Worm (Caenorhabditis elegans) whole organism, mixed stage, embryonic: ENCODE data around the gene C16D9.6.

Experiments used
- M03D4.4 ChIP-seq: sonication (generic microtip); optimal IDR thresholded peaks from 2 replicates; lab custom pipeline; 2017; ENCODE audit warnings: mild to moderate bottlenecking, missing genetic modification characterization, missing compliant biosample characterization
- bed-3 ChIP-seq: fragments of 200-800 bp; sonication (Bioruptor generic); optimal IDR thresholded peaks from 3 replicates; lab custom pipeline; 2018; ENCODE audit warnings: mild to moderate bottlenecking, missing genetic modification characterization, moderate library complexity, missing compliant biosample characterization
- blmp-1 ChIP-seq: fragments of 150-350 bp; optimal IDR thresholded peaks from 2 replicates; lab custom pipeline; 2014; ENCODE audit warnings: missing biosample characterization, missing genetic modification characterization
- ceh-39 ChIP-seq: fragments of 150-350 bp; optimal IDR thresholded peaks from 2 replicates; lab custom pipeline; 2014; ENCODE audit warnings: missing biosample characterization, missing genetic modification characterization
- ceh-43 ChIP-seq: fragments of 200-800 bp; sonication (Bioruptor generic); optimal IDR thresholded peaks from 2 replicates; lab custom pipeline; 2018; ENCODE audit warnings: mild to moderate bottlenecking, missing genetic modification characterization, moderate library complexity, missing compliant biosample characterization
- ceh-83 ChIP-seq: fragments of 200-800 bp; sonication (Bioruptor generic); optimal IDR thresholded peaks from 2 replicates; lab custom pipeline; 2018; ENCODE audit warnings: mild to moderate bottlenecking, missing genetic modification characterization, missing compliant biosample characterization
- ces-1 ChIP-seq: fragments of 150-350 bp; optimal IDR thresholded peaks from 2 replicates; lab custom pipeline; 2014; ENCODE audit warnings: missing biosample characterization, missing genetic modification reagents, missing genetic modification characterization
- cnd-1 ChIP-seq: fragments of 200-800 bp; sonication (Bioruptor generic); optimal IDR thresholded peaks from 2 replicates; lab custom pipeline; 2018; ENCODE audit warnings: mild to moderate bottlenecking, missing genetic modification characterization, missing compliant biosample characterization
- drap-1 ChIP-seq: fragments of 200-800 bp; sonication (Bioruptor generic); optimal IDR thresholded peaks from 3 replicates; lab custom pipeline; 2018; ENCODE audit warnings: mild to moderate bottlenecking, missing genetic modification characterization, missing compliant biosample characterization
- elt-1 ChIP-seq: sonication (generic microtip); optimal IDR thresholded peaks from 2 replicates; lab custom pipeline; 2017; ENCODE audit warnings: missing genetic modification characterization, mild to moderate bottlenecking, missing compliant biosample characterization, antibody characterized with exemption, moderate library complexity, borderline replicate concordance; ENCODE audit not compliant: insufficient read depth
- elt-3 ChIP-seq: fragments of 150-350 bp; optimal IDR thresholded peaks from 2 replicates; lab custom pipeline; 2014; ENCODE audit warnings: missing biosample characterization, missing genetic modification characterization
- flh-1 ChIP-seq: fragments of 200-800 bp; sonication (Bioruptor generic); optimal IDR thresholded peaks from 2 replicates; lab custom pipeline; 2018; ENCODE audit warnings: mild to moderate bottlenecking, missing genetic modification characterization, moderate library complexity, missing compliant biosample characterization
- ham-2 ChIP-seq: fragments of 200-800 bp; sonication (Bioruptor generic); optimal IDR thresholded peaks from 2 replicates; lab custom pipeline; 2018; ENCODE audit warnings: mild to moderate bottlenecking, missing genetic modification characterization, missing compliant biosample characterization
- hlh-1 ChIP-seq: fragments of 150-350 bp; optimal IDR thresholded peaks from 2 replicates; lab custom pipeline; 2014; ENCODE audit warnings: missing biosample characterization, missing genetic modification reagents, missing genetic modification characterization
- lin-13 ChIP-seq: fragments of 150-350 bp; optimal IDR thresholded peaks from 2 replicates; lab custom pipeline; 2014; ENCODE audit warnings: missing biosample characterization, missing genetic modification characterization
- lin-32 ChIP-seq: fragments of 200-800 bp; sonication (Bioruptor generic); optimal IDR thresholded peaks from 2 replicates; lab custom pipeline; 2018; ENCODE audit warnings: mild to moderate bottlenecking, missing genetic modification characterization, missing compliant biosample characterization
- lsy-2 ChIP-seq: fragments of 150-350 bp; optimal IDR thresholded peaks from 2 replicates; lab custom pipeline; 2014; ENCODE audit warnings: missing biosample characterization, missing genetic modification characterization
- mab-5 ChIP-seq: fragments of 150-350 bp; optimal IDR thresholded peaks from 2 replicates; lab custom pipeline; 2014; ENCODE audit warnings: missing biosample characterization, missing genetic modification characterization
- mep-1 ChIP-seq: fragments of 150-350 bp; optimal IDR thresholded peaks from 2 replicates; lab custom pipeline; 2017; ENCODE audit warnings: missing biosample characterization, missing genetic modification reagents, missing genetic modification characterization, inconsistent platforms
- mls-2 ChIP-seq: sonication (generic microtip); optimal IDR thresholded peaks from 2 replicates; lab custom pipeline; 2016; ENCODE audit warnings: mild to moderate bottlenecking, missing genetic modification characterization, moderate library complexity, missing compliant biosample characterization
- nhr-12 ChIP-seq: fragments of 150-350 bp; optimal IDR thresholded peaks from 2 replicates; lab custom pipeline; 2014; ENCODE audit warnings: missing biosample characterization, missing genetic modification characterization
- nhr-2 ChIP-seq: fragments of 150-350 bp; optimal IDR thresholded peaks from 2 replicates; lab custom pipeline; 2014; ENCODE audit warnings: missing biosample characterization, missing genetic modification characterization
- nhr-237 ChIP-seq: fragments of 150-350 bp; optimal IDR thresholded peaks from 2 replicates; lab custom pipeline; 2014; ENCODE audit warnings: missing biosample characterization, missing genetic modification characterization
- nhr-28 ChIP-seq: fragments of 150-350 bp; optimal IDR thresholded peaks from 2 replicates; lab custom pipeline; 2014; ENCODE audit warnings: missing biosample characterization, missing genetic modification characterization
- nhr-76 ChIP-seq: sonication (generic microtip); optimal IDR thresholded peaks from 2 replicates; lab custom pipeline; 2017; ENCODE audit warnings: missing biosample characterization, missing genetic modification characterization
- pha-4 ChIP-seq: fragments of 150-350 bp; optimal IDR thresholded peaks from 2 replicates; lab custom pipeline; 2018; ENCODE audit warnings: missing biosample characterization, missing genetic modification reagents, missing genetic modification characterization
- sem-2 ChIP-seq: fragments of 200-800 bp; sonication (Bioruptor generic); optimal IDR thresholded peaks from 2 replicates; lab custom pipeline; 2018; ENCODE audit warnings: mild to moderate bottlenecking, missing genetic modification characterization, missing compliant biosample characterization
- snpc-4 ChIP-seq: fragments of 150-350 bp; optimal IDR thresholded peaks from 2 replicates; lab custom pipeline; 2014; ENCODE audit warnings: missing biosample characterization, missing genetic modification characterization
- sptf-1 ChIP-seq: sonication (generic microtip); optimal IDR thresholded peaks from 2 replicates; lab custom pipeline; 2017; ENCODE audit warnings: mild to moderate bottlenecking, missing genetic modification characterization, moderate library complexity, missing compliant biosample characterization
- tbx-8 ChIP-seq: fragments of 200-800 bp; sonication (Bioruptor generic); optimal IDR thresholded peaks from 2 replicates; lab custom pipeline; 2018; ENCODE audit warnings: mild to moderate bottlenecking, missing genetic modification characterization, moderate library complexity, missing compliant biosample characterization
- unc-120 ChIP-seq: sonication (generic microtip); optimal IDR thresholded peaks from 2 replicates; lab custom pipeline; 2017; ENCODE audit warnings: missing genetic modification characterization, missing compliant biosample characterization; ENCODE audit not compliant: poor library complexity, severe bottlenecking
- unc-39 ChIP-seq: fragments of 150-350 bp; optimal IDR thresholded peaks from 2 replicates; lab custom pipeline; 2014; ENCODE audit warnings: missing biosample characterization, missing genetic modification characterization
- unc-62 ChIP-seq: fragments of 150-350 bp; optimal IDR thresholded peaks from 2 replicates; lab custom pipeline; 2014; ENCODE audit warnings: missing biosample characterization, missing genetic modification reagents, missing genetic modification characterization
- zip-8 ChIP-seq: fragments of 150-350 bp; optimal IDR thresholded peaks from 2 replicates; lab custom pipeline; 2014; ENCODE audit warnings: missing biosample characterization, missing genetic modification characterization
- ztf-11 ChIP-seq: fragments of 150-350 bp; optimal IDR thresholded peaks from 2 replicates; lab custom pipeline; 2014; ENCODE audit warnings: missing biosample characterization, missing genetic modification characterization

C16D9.6 gene

ce11 chrV:8230056-8230455 lies 20.1 kb downstream of the C16D9.6 start:
- TF ChIP-seq zip-8, result no peak
- TF ChIP-seq nhr-237 (tag; lab: Kevin White, UChicago), result no peak
- no peak for TF ChIP-seq lin-13 (tag; lab: Kevin White, UChicago)
- TF ChIP-seq cnd-1 (tag; lab: Kevin White, UChicago), result no peak
- TF ChIP-seq tbx-8, result no peak
- TF ChIP-seq mls-2 (tag; lab: Kevin White, UChicago), result no peak
- peak; percentile 11 for TF ChIP-seq drap-1
- TF ChIP-seq blmp-1 (tag; lab: Kevin White, UChicago), result no peak
- no peak for TF ChIP-seq nhr-28 (tag; lab: Kevin White, UChicago)
- no peak for TF ChIP-seq pha-4
- TF ChIP-seq flh-1 (GFP tag; lab: Kevin White, UChicago), result no peak
- TF ChIP-seq M03D4.4 (tag; lab: Kevin White, UChicago), result peak; percentile 5
- no peak for TF ChIP-seq mep-1 (tag; lab: Kevin White, UChicago)
- no peak for TF ChIP-seq elt-1 (tag; lab: Kevin White, UChicago)
- TF ChIP-seq ceh-83 (GFP tag; lab: Kevin White, UChicago), result peak; percentile 68
- no peak for TF ChIP-seq ces-1
- TF ChIP-seq ceh-43 (GFP tag; lab: Kevin White, UChicago), result no peak
- no peak for TF ChIP-seq sem-2 (GFP tag; lab: Kevin White, UChicago)
- no peak for TF ChIP-seq bed-3
- no peak for TF ChIP-seq nhr-12 (tag; lab: Kevin White, UChicago)
- TF ChIP-seq snpc-4 (tag; lab: Kevin White, UChicago), result no peak
- TF ChIP-seq hlh-1 (tag; lab: Kevin White, UChicago), result no peak
- no peak for TF ChIP-seq mab-5 (tag; lab: Kevin White, UChicago)
- no peak for TF ChIP-seq sptf-1 (tag; lab: Kevin White, UChicago)
- no peak for TF ChIP-seq ztf-11 (tag; lab: Kevin White, UChicago)
- TF ChIP-seq unc-120 (tag; lab: Kevin White, UChicago), result peak; percentile 38
- no peak for TF ChIP-seq lin-32 (GFP tag; lab: Kevin White, UChicago)

- TF ChIP-seq elt-1 (tag; lab: Kevin White, UChicago), result no peak
- TF ChIP-seq flh-1 (GFP tag; lab: Kevin White, UChicago), result no peak
- peak; percentile 83 for TF ChIP-seq drap-1
- no peak for TF ChIP-seq mab-5 (tag; lab: Kevin White, UChicago)
- no peak for TF ChIP-seq nhr-76 (tag; lab: Kevin White, UChicago)
- TF ChIP-seq tbx-8, result no peak
- TF ChIP-seq ceh-39 (tag; lab: Kevin White, UChicago), result peak; percentile 39
- peak; percentile 17 for TF ChIP-seq lin-13 (tag; lab: Kevin White, UChicago)
- TF ChIP-seq mep-1 (tag; lab: Kevin White, UChicago), result peak; percentile 23
- no peak for TF ChIP-seq nhr-12 (tag; lab: Kevin White, UChicago)
- no peak for TF ChIP-seq nhr-28 (tag; lab: Kevin White, UChicago)
- no peak for TF ChIP-seq M03D4.4 (tag; lab: Kevin White, UChicago)
- no peak for TF ChIP-seq mls-2 (tag; lab: Kevin White, UChicago)
- TF ChIP-seq sem-2 (GFP tag; lab: Kevin White, UChicago), result no peak
- TF ChIP-seq ces-1, result no peak
- TF ChIP-seq sptf-1 (tag; lab: Kevin White, UChicago), result peak; percentile 31
- TF ChIP-seq ceh-43 (GFP tag; lab: Kevin White, UChicago), result no peak
- no peak for TF ChIP-seq nhr-237 (tag; lab: Kevin White, UChicago)
- TF ChIP-seq unc-62 (GFP tag; lab: Kevin White, UChicago), result no peak
- peak; percentile 95 for TF ChIP-seq unc-120 (tag; lab: Kevin White, UChicago)
- TF ChIP-seq lsy-2 (tag; lab: Kevin White, UChicago), result peak; percentile 39
- no peak for TF ChIP-seq ham-2
- TF ChIP-seq hlh-1 (tag; lab: Kevin White, UChicago), result peak; percentile 4
- peak; percentile 39 for TF ChIP-seq pha-4
- no peak for TF ChIP-seq unc-39
- TF ChIP-seq snpc-4 (tag; lab: Kevin White, UChicago), result no peak
- TF ChIP-seq zip-8, result no peak
- TF ChIP-seq ztf-11 (tag; lab: Kevin White, UChicago), result no peak
- TF ChIP-seq cnd-1 (tag; lab: Kevin White, UChicago), result peak; percentile 8
- TF ChIP-seq nhr-2 (tag; lab: Kevin White, UChicago), result no peak
- TF ChIP-seq bed-3, result no peak
- no peak for TF ChIP-seq elt-3 (tag; lab: Kevin White, UChicago)
- no peak for TF ChIP-seq lin-32 (GFP tag; lab: Kevin White, UChicago)
- no peak for TF ChIP-seq ceh-83 (GFP tag; lab: Kevin White, UChicago)
- TF ChIP-seq blmp-1 (tag; lab: Kevin White, UChicago), result no peak
Observed at ce11 chrV:8228712-8229119, 21.4 kb downstream of the C16D9.6 start.
